Worm (Caenorhabditis elegans) whole organism, L4 larva: ENCODE results near the gene lir-1.

Experiments
- D1046.2 ChIP-seq: fragments of 200-800 bp; sonication (Bioruptor generic); IDR thresholded peaks from 2 replicates; pipeline ENCODE4 v1.3.6; 2022; ENCODE audit warnings: missing genetic modification characterization, missing compliant biosample characterization
- F49E8.2 ChIP-seq: sonication (generic microtip); optimal IDR thresholded peaks from 2 replicates; lab custom pipeline; 2016; ENCODE audit warnings: missing compliant biosample characterization, mild to moderate bottlenecking, missing genetic modification characterization, borderline replicate concordance
- R02D3.7 ChIP-seq: fragments of 150-350 bp; sonication (generic microtip); optimal IDR thresholded peaks from 3 replicates; lab custom pipeline; 2014; ENCODE audit warnings: missing biosample characterization, missing genetic modification characterization
- Y48G9A.11 ChIP-seq: fragments of 200-800 bp; sonication (Bioruptor generic); IDR thresholded peaks from 2 replicates; pipeline ENCODE4 v1.3.6; 2022; ENCODE audit warnings: missing genetic modification reagents, missing genetic modification characterization, missing compliant biosample characterization
- arid-1 ChIP-seq: fragments of 200-800 bp; sonication (Bioruptor generic); conservative IDR thresholded peaks from 2 replicates; pipeline ENCODE4 v1.3.6; 2022; ENCODE audit warnings: missing genetic modification reagents, missing genetic modification characterization, missing compliant biosample characterization
- ceh-28 ChIP-seq: fragments of 150-350 bp; optimal IDR thresholded peaks from 2 replicates; lab custom pipeline; 2014; ENCODE audit warnings: missing biosample characterization, missing genetic modification reagents, missing genetic modification characterization
- ceh-44 ChIP-seq: fragments of 200-800 bp; sonication (Bioruptor generic); IDR thresholded peaks from 2 replicates; pipeline ENCODE4 v1.3.6; 2022; ENCODE audit warnings: missing genetic modification reagents, missing genetic modification characterization, missing compliant biosample characterization
- ceh-62 ChIP-seq: sonication (generic microtip); optimal IDR thresholded peaks from 2 replicates; lab custom pipeline; 2017; ENCODE audit warnings: missing biosample characterization, missing genetic modification characterization
- daf-16 ChIP-seq, 3 experiments: sonication (generic microtip); optimal IDR thresholded peaks; 2 replicates each; lab custom pipeline; 2016 to 2017; ENCODE audit warnings: missing genetic modification characterization in 3 of 3, missing genetic modification reagents in 3 of 3, mild to moderate bottlenecking in 2 of 3, missing compliant biosample characterization in 2 of 3, missing biosample characterization in 1 of 3, moderate library complexity in 1 of 3
- daf-8 ChIP-seq: fragments of 200-800 bp; sonication (Bioruptor generic); IDR thresholded peaks from 2 replicates; pipeline ENCODE4 v1.3.6; 2022; ENCODE audit warnings: missing genetic modification characterization, missing compliant biosample characterization
- dmd-6 ChIP-seq: fragments of 200-800 bp; sonication (Bioruptor generic); IDR thresholded peaks from 2 replicates; pipeline ENCODE4 v1.3.6; 2022; ENCODE audit warnings: missing genetic modification reagents, missing genetic modification characterization, missing compliant biosample characterization
- dmd-8 ChIP-seq: fragments of 200-800 bp; sonication (Bioruptor generic); IDR thresholded peaks from 2 replicates; pipeline ENCODE4 v1.3.6; 2022; ENCODE audit warnings: missing genetic modification characterization, missing compliant biosample characterization
- dmd-9 ChIP-seq: fragments of 200-800 bp; sonication (Bioruptor generic); IDR thresholded peaks from 2 replicates; pipeline ENCODE4 v1.3.6; 2022; ENCODE audit warnings: missing genetic modification reagents, missing genetic modification characterization, missing compliant biosample characterization
- dpl-1 ChIP-seq: fragments of 150-350 bp; optimal IDR thresholded peaks from 2 replicates; lab custom pipeline; 2014; ENCODE audit warnings: missing biosample characterization, missing genetic modification reagents, missing genetic modification characterization
- duxl-1 ChIP-seq: sonication (generic microtip); optimal IDR thresholded peaks from 2 replicates; lab custom pipeline; 2016; ENCODE audit warnings: mild to moderate bottlenecking, missing genetic modification characterization, moderate library complexity, missing compliant biosample characterization; ENCODE audit not compliant: poor library complexity
- dve-1 ChIP-seq: sonication (generic microtip); optimal IDR thresholded peaks from 2 replicates; lab custom pipeline; 2017; ENCODE audit warnings: antibody characterized with exemption, mild to moderate bottlenecking, missing genetic modification characterization, missing compliant biosample characterization; ENCODE audit not compliant: insufficient read depth
- egl-27 ChIP-seq: sonication (generic microtip); optimal IDR thresholded peaks from 3 replicates; lab custom pipeline; 2017; ENCODE audit warnings: missing biosample characterization, missing genetic modification reagents, missing genetic modification characterization
- hlh-11 ChIP-seq: fragments of 200-800 bp; sonication (Bioruptor generic); optimal IDR thresholded peaks from 2 replicates; lab custom pipeline; 2018; ENCODE audit warnings: mild to moderate bottlenecking, missing genetic modification characterization, missing compliant biosample characterization
- hlh-30 ChIP-seq: sonication (generic microtip); optimal IDR thresholded peaks from 2 replicates; lab custom pipeline; 2017; ENCODE audit warnings: antibody characterized with exemption, mild to moderate bottlenecking, missing genetic modification characterization, missing compliant biosample characterization; ENCODE audit not compliant: insufficient read depth
- hmg-1.1 ChIP-seq: fragments of 200-800 bp; sonication (Bioruptor generic); IDR thresholded peaks from 2 replicates; pipeline ENCODE4 v1.3.6; 2022; ENCODE audit warnings: missing genetic modification reagents, missing genetic modification characterization, missing compliant biosample characterization
- lin-1 ChIP-seq: fragments of 200-800 bp; sonication (Bioruptor generic); IDR thresholded peaks from 2 replicates; pipeline ENCODE4 v1.3.6; 2022; ENCODE audit warnings: missing genetic modification reagents, missing genetic modification characterization, missing compliant biosample characterization
- lin-38 ChIP-seq: fragments of 200-800 bp; sonication (Bioruptor generic); IDR thresholded peaks from 2 replicates; pipeline ENCODE4 v1.3.6; 2022; ENCODE audit warnings: missing genetic modification reagents, missing genetic modification characterization, missing compliant biosample characterization
- lin-39 ChIP-seq: fragments of 150-350 bp; optimal IDR thresholded peaks from 2 replicates; lab custom pipeline; 2014; ENCODE audit warnings: missing biosample characterization, missing genetic modification reagents, missing genetic modification characterization
- lir-3 ChIP-seq: sonication (generic microtip); optimal IDR thresholded peaks from 2 replicates; lab custom pipeline; 2016; ENCODE audit warnings: mild to moderate bottlenecking, missing genetic modification characterization, missing compliant biosample characterization
- lsy-2 ChIP-seq, 2 experiments: fragments of 150-350 bp in 1 of 2; sonication (generic microtip) in 1 of 2; optimal IDR thresholded peaks; 2 replicates each; lab custom pipeline; 2014 to 2017; ENCODE audit warnings: missing biosample characterization in 2 of 2, missing genetic modification characterization in 2 of 2
- madf-9 ChIP-seq: fragments of 200-800 bp; sonication (Bioruptor generic); conservative IDR thresholded peaks from 2 replicates; pipeline ENCODE4 v1.3.6; 2022; ENCODE audit warnings: missing genetic modification reagents, missing genetic modification characterization, missing compliant biosample characterization
- mep-1 ChIP-seq: fragments of 150-350 bp; sonication (generic microtip); optimal IDR thresholded peaks from 3 replicates; lab custom pipeline; 2014; ENCODE audit warnings: missing biosample characterization, missing genetic modification characterization
- nhr-11 ChIP-seq: fragments of 150-350 bp; optimal IDR thresholded peaks from 2 replicates; lab custom pipeline; 2014; ENCODE audit warnings: missing biosample characterization, missing genetic modification characterization
- nhr-77 ChIP-seq: fragments of 150-350 bp; optimal IDR thresholded peaks from 2 replicates; lab custom pipeline; 2014; ENCODE audit warnings: missing biosample characterization, missing genetic modification characterization
- pha-4 ChIP-seq, 2 experiments: fragments of 150-350 bp in 1 of 2; fragments of 200-800 bp in 1 of 2; sonication (Bioruptor generic) in 1 of 2; IDR thresholded peaks in 1 of 2; optimal IDR thresholded peaks in 1 of 2; 2 replicates each; pipeline versions ENCODE4 v1.3.6 to Lab custom; 2014 to 2022; ENCODE audit warnings: missing genetic modification characterization in 2 of 2, missing genetic modification reagents in 2 of 2, missing biosample characterization in 1 of 2, missing compliant biosample characterization in 1 of 2
- saeg-2 ChIP-seq: fragments of 200-800 bp; sonication (Bioruptor generic); IDR thresholded peaks from 2 replicates; pipeline ENCODE4 v1.3.6; 2022; ENCODE audit warnings: missing genetic modification reagents, missing genetic modification characterization, missing compliant biosample characterization
- sdz-12 ChIP-seq: fragments of 200-800 bp; sonication (Bioruptor generic); optimal IDR thresholded peaks from 2 replicates; lab custom pipeline; 2018; ENCODE audit warnings: mild to moderate bottlenecking, missing genetic modification characterization, missing compliant biosample characterization
- set-16 ChIP-seq: fragments of 200-800 bp; sonication (Bioruptor generic); IDR thresholded peaks from 2 replicates; pipeline ENCODE4 v1.3.6; 2022; ENCODE audit warnings: missing genetic modification reagents, missing genetic modification characterization, missing compliant biosample characterization
- skn-1 ChIP-seq: fragments of 150-350 bp; optimal IDR thresholded peaks from 2 replicates; lab custom pipeline; 2014; ENCODE audit warnings: missing biosample characterization, missing genetic modification characterization
- snpc-1.2 ChIP-seq: fragments of 200-800 bp; sonication (Bioruptor generic); IDR thresholded peaks from 2 replicates; pipeline ENCODE4 v1.3.6; 2022; ENCODE audit warnings: missing genetic modification reagents, missing genetic modification characterization, missing compliant biosample characterization
- spr-3 ChIP-seq: fragments of 200-800 bp; sonication (Bioruptor generic); optimal IDR thresholded peaks from 2 replicates; lab custom pipeline; 2018; ENCODE audit warnings: mild to moderate bottlenecking, missing genetic modification characterization, missing compliant biosample characterization
- tra-1 ChIP-seq: fragments of 200-800 bp; sonication (Bioruptor generic); IDR thresholded peaks from 2 replicates; pipeline ENCODE4 v1.3.6; 2022; ENCODE audit warnings: missing genetic modification reagents, missing genetic modification characterization, missing compliant biosample characterization
- unc-130 ChIP-seq: sonication (generic microtip); optimal IDR thresholded peaks from 2 replicates; lab custom pipeline; 2016; ENCODE audit warnings: missing genetic modification reagents, missing genetic modification characterization, missing compliant biosample characterization
- unc-39 ChIP-seq: sonication (generic microtip); optimal IDR thresholded peaks from 2 replicates; lab custom pipeline; 2017; ENCODE audit warnings: missing biosample characterization, missing genetic modification characterization
- unc-62 ChIP-seq, 3 experiments: fragments of 150-350 bp in 1 of 3; sonication (generic microtip); optimal IDR thresholded peaks in 2 of 3; peaks in 1 of 3; 1 replicate in 1 of 3; 2 replicates in 2 of 3; lab custom pipeline; 2014 to 2017; ENCODE audit warnings: missing biosample characterization in 3 of 3, missing genetic modification characterization in 3 of 3, missing genetic modification reagents in 3 of 3, missing genotype in 1 of 3
- vab-7 ChIP-seq: fragments of 200-800 bp; sonication (Bioruptor generic); IDR thresholded peaks from 2 replicates; pipeline ENCODE4 v1.3.6; 2022; ENCODE audit warnings: missing genetic modification reagents, missing genetic modification characterization, missing compliant biosample characterization
- zag-1 ChIP-seq: fragments of 150-350 bp; optimal IDR thresholded peaks from 2 replicates; lab custom pipeline; 2014; ENCODE audit warnings: missing biosample characterization, missing genetic modification characterization
- zfp-2 ChIP-seq: sonication (generic microtip); optimal IDR thresholded peaks from 2 replicates; lab custom pipeline; 2016; ENCODE audit warnings: mild to moderate bottlenecking, missing genetic modification characterization, missing compliant biosample characterization
- zfp-3 ChIP-seq: fragments of 200-800 bp; sonication (Bioruptor generic); conservative IDR thresholded peaks from 2 replicates; pipeline ENCODE4 v1.3.6; 2022; ENCODE audit warnings: missing genetic modification reagents, missing genetic modification characterization, missing compliant biosample characterization
- zip-2 ChIP-seq: fragments of 150-350 bp; optimal IDR thresholded peaks from 2 replicates; lab custom pipeline; 2014; ENCODE audit warnings: missing biosample characterization, missing genetic modification characterization

Gene lir-1

ce11 chrII:7640161-7640841, 31.5 kb upstream of the lir-1 start:
- no peak for TF ChIP-seq snpc-1.2 (GFP tag; lab: Robert Waterston, UW)
- TF ChIP-seq lin-38 = no peak
- 0 out of 2 replicates have a peak, but pooled peaks have one; percentile 9 for TF ChIP-seq set-16 (GFP tag; lab: Robert Waterston, UW)
- TF ChIP-seq egl-27 (tag; lab: Kevin White, UChicago) = no peak
- peak; percentile 6 for TF ChIP-seq mep-1 (tag; lab: Kevin White, UChicago)
- no peak for TF ChIP-seq lir-3 (tag; lab: Kevin White, UChicago)
- TF ChIP-seq sdz-12 (GFP tag; lab: Kevin White, UChicago) = no peak
- no peak for TF ChIP-seq tra-1 (GFP tag; lab: Robert Waterston, UW)
- TF ChIP-seq nhr-77 (tag; lab: Kevin White, UChicago) = no peak
- no peak for TF ChIP-seq spr-3
- TF ChIP-seq dmd-9 (GFP tag; lab: Robert Waterston, UW) = no peak
- TF ChIP-seq hlh-11 = peak; percentile 33
- peak; percentile 51 for TF ChIP-seq hlh-30
- no peak for TF ChIP-seq zfp-3 (GFP tag; lab: Robert Waterston, UW)
- no peak for TF ChIP-seq F49E8.2 (tag; lab: Kevin White, UChicago)
- TF ChIP-seq daf-16 (GFP tag; optimal IDR thresholded peaks at IDR 0.05; lab: Kevin White, UChicago) = no peak
- TF ChIP-seq daf-16 (tag; optimal IDR thresholded peaks at IDR 0.05; lab: Kevin White, UChicago) = no peak
- peak in 1 of 2 experiments; percentile 92 for TF ChIP-seq unc-62 (GFP tag; optimal IDR thresholded peaks at IDR 0.05 in 1 of 2; lab: Kevin White, UChicago)
- no peak for TF ChIP-seq unc-62 (tag; optimal IDR thresholded peaks at IDR 0.05; lab: Kevin White, UChicago)
- no peak for TF ChIP-seq dmd-6 (GFP tag; lab: Robert Waterston, UW)
- TF ChIP-seq ceh-28 (tag; lab: Kevin White, UChicago) = no peak
- TF ChIP-seq vab-7 (GFP tag; lab: Robert Waterston, UW) = no peak
- TF ChIP-seq nhr-11 (tag; lab: Kevin White, UChicago) = peak; percentile 64
- no peak for TF ChIP-seq lin-39 (tag; lab: Kevin White, UChicago)

ce11 chrII:7642016-7642653, 29.7 kb upstream of the lir-1 start:
- TF ChIP-seq arid-1 (GFP tag; lab: Robert Waterston, UW) (no peak), sdz-12 (GFP tag; lab: Kevin White, UChicago) (no peak), egl-27 (tag; lab: Kevin White, UChicago) (no peak), pha-4 (GFP tag; IDR thresholded peaks at IDR 0.05; lab: Robert Waterston, UW) (no peak), pha-4 (tag; optimal IDR thresholded peaks at IDR 0.05; lab: Kevin White, UChicago) (no peak), ceh-62 (no peak), D1046.2 (GFP tag; lab: Robert Waterston, UW) (no peak), hmg-1.1 (GFP tag; lab: Robert Waterston, UW) (peak; percentile 81), dmd-8 (GFP tag; lab: Robert Waterston, UW) (no peak), lsy-2 (tag; optimal IDR thresholded peaks at IDR 0.05; lab: Kevin White, UChicago) (peak; percentile 63 to 74), unc-39 (tag; lab: Kevin White, UChicago) (no peak), unc-130 (GFP tag; lab: Kevin White, UChicago) (no peak), zip-2 (no peak), duxl-1 (no peak), Y48G9A.11 (GFP tag; lab: Robert Waterston, UW) (no peak), skn-1 (tag; lab: Kevin White, UChicago) (no peak), saeg-2 (GFP tag; lab: Robert Waterston, UW) (no peak), hlh-11 (peak; percentile 68), daf-8 (GFP tag; lab: Robert Waterston, UW) (no peak), mep-1 (tag; lab: Kevin White, UChicago) (peak; percentile 70), madf-9 (GFP tag; lab: Robert Waterston, UW) (no peak), ceh-44 (no peak), lin-1 (no peak), dpl-1 (GFP tag; lab: Kevin White, UChicago) (no peak), dve-1 (tag; lab: Kevin White, UChicago) (no peak), zag-1 (tag; lab: Kevin White, UChicago) (no peak), R02D3.7 (tag; lab: Kevin White, UChicago) (no peak), tra-1 (GFP tag; lab: Robert Waterston, UW) (no peak), zfp-2 (tag; lab: Kevin White, UChicago) (no peak)
